Worm (Caenorhabditis elegans) whole organism, L2 larva: Measurements from ENCODE around the gene gcy-33.

Source experiments
- ceh-82 ChIP-seq: fragments of 150-350 bp; optimal IDR thresholded peaks from 2 replicates; lab custom pipeline; 2014; ENCODE audit warnings: missing biosample characterization, missing genetic modification characterization
- elt-1 ChIP-seq: fragments of 150-350 bp; optimal IDR thresholded peaks from 2 replicates; lab custom pipeline; 2014; ENCODE audit warnings: missing biosample characterization, missing genetic modification characterization
- nhr-25 ChIP-seq: fragments of 150-350 bp; sonication (generic microtip); optimal IDR thresholded peaks from 3 replicates; lab custom pipeline; 2014; ENCODE audit warnings: missing biosample characterization, missing genetic modification characterization

ce11 chrV:12038783-12039182 lies 37.2 kb upstream of the gcy-33 start:
- TF ChIP-seq ceh-82 (tag; lab: Kevin White, UChicago), result no peak
- TF ChIP-seq nhr-25 (tag; lab: Kevin White, UChicago), result no peak
- TF ChIP-seq elt-1, result no peak
